Worm (Caenorhabditis elegans) whole organism, mixed stage, embryonic: Measurements from ENCODE around the gene C11E4.8.
A peak's percentile ranks its signal among the peaks of the same experiment; 100 is the strongest.

ENCODE experiments used
- M03D4.4 ChIP-seq: sonication (generic microtip); optimal IDR thresholded peaks from 2 replicates; lab custom pipeline; 2017; ENCODE audit warnings: mild to moderate bottlenecking, missing genetic modification characterization, missing compliant biosample characterization
- bed-3 ChIP-seq: fragments of 200-800 bp; sonication (Bioruptor generic); optimal IDR thresholded peaks from 3 replicates; lab custom pipeline; 2018; ENCODE audit warnings: mild to moderate bottlenecking, missing genetic modification characterization, moderate library complexity, missing compliant biosample characterization
- blmp-1 ChIP-seq: fragments of 150-350 bp; optimal IDR thresholded peaks from 2 replicates; lab custom pipeline; 2014; ENCODE audit warnings: missing biosample characterization, missing genetic modification characterization
- ceh-39 ChIP-seq: fragments of 150-350 bp; optimal IDR thresholded peaks from 2 replicates; lab custom pipeline; 2014; ENCODE audit warnings: missing biosample characterization, missing genetic modification characterization
- ceh-43 ChIP-seq: fragments of 200-800 bp; sonication (Bioruptor generic); optimal IDR thresholded peaks from 2 replicates; lab custom pipeline; 2018; ENCODE audit warnings: mild to moderate bottlenecking, missing genetic modification characterization, moderate library complexity, missing compliant biosample characterization
- ceh-83 ChIP-seq: fragments of 200-800 bp; sonication (Bioruptor generic); optimal IDR thresholded peaks from 2 replicates; lab custom pipeline; 2018; ENCODE audit warnings: mild to moderate bottlenecking, missing genetic modification characterization, missing compliant biosample characterization
- ces-1 ChIP-seq: fragments of 150-350 bp; optimal IDR thresholded peaks from 2 replicates; lab custom pipeline; 2014; ENCODE audit warnings: missing biosample characterization, missing genetic modification reagents, missing genetic modification characterization
- cnd-1 ChIP-seq: fragments of 200-800 bp; sonication (Bioruptor generic); optimal IDR thresholded peaks from 2 replicates; lab custom pipeline; 2018; ENCODE audit warnings: mild to moderate bottlenecking, missing genetic modification characterization, missing compliant biosample characterization
- drap-1 ChIP-seq: fragments of 200-800 bp; sonication (Bioruptor generic); optimal IDR thresholded peaks from 3 replicates; lab custom pipeline; 2018; ENCODE audit warnings: mild to moderate bottlenecking, missing genetic modification characterization, missing compliant biosample characterization
- elt-1 ChIP-seq: sonication (generic microtip); optimal IDR thresholded peaks from 2 replicates; lab custom pipeline; 2017; ENCODE audit warnings: missing genetic modification characterization, mild to moderate bottlenecking, missing compliant biosample characterization, antibody characterized with exemption, moderate library complexity, borderline replicate concordance; ENCODE audit not compliant: insufficient read depth
- elt-3 ChIP-seq: fragments of 150-350 bp; optimal IDR thresholded peaks from 2 replicates; lab custom pipeline; 2014; ENCODE audit warnings: missing biosample characterization, missing genetic modification characterization
- flh-1 ChIP-seq: fragments of 200-800 bp; sonication (Bioruptor generic); optimal IDR thresholded peaks from 2 replicates; lab custom pipeline; 2018; ENCODE audit warnings: mild to moderate bottlenecking, missing genetic modification characterization, moderate library complexity, missing compliant biosample characterization
- hlh-1 ChIP-seq: fragments of 150-350 bp; optimal IDR thresholded peaks from 2 replicates; lab custom pipeline; 2014; ENCODE audit warnings: missing biosample characterization, missing genetic modification reagents, missing genetic modification characterization
- lin-13 ChIP-seq: fragments of 150-350 bp; optimal IDR thresholded peaks from 2 replicates; lab custom pipeline; 2014; ENCODE audit warnings: missing biosample characterization, missing genetic modification characterization
- lsy-2 ChIP-seq: fragments of 150-350 bp; optimal IDR thresholded peaks from 2 replicates; lab custom pipeline; 2014; ENCODE audit warnings: missing biosample characterization, missing genetic modification characterization
- mab-5 ChIP-seq: fragments of 150-350 bp; optimal IDR thresholded peaks from 2 replicates; lab custom pipeline; 2014; ENCODE audit warnings: missing biosample characterization, missing genetic modification characterization
- mep-1 ChIP-seq: fragments of 150-350 bp; optimal IDR thresholded peaks from 2 replicates; lab custom pipeline; 2017; ENCODE audit warnings: missing biosample characterization, missing genetic modification reagents, missing genetic modification characterization, inconsistent platforms
- nhr-12 ChIP-seq: fragments of 150-350 bp; optimal IDR thresholded peaks from 2 replicates; lab custom pipeline; 2014; ENCODE audit warnings: missing biosample characterization, missing genetic modification characterization
- nhr-2 ChIP-seq: fragments of 150-350 bp; optimal IDR thresholded peaks from 2 replicates; lab custom pipeline; 2014; ENCODE audit warnings: missing biosample characterization, missing genetic modification characterization
- nhr-237 ChIP-seq: fragments of 150-350 bp; optimal IDR thresholded peaks from 2 replicates; lab custom pipeline; 2014; ENCODE audit warnings: missing biosample characterization, missing genetic modification characterization
- nhr-28 ChIP-seq: fragments of 150-350 bp; optimal IDR thresholded peaks from 2 replicates; lab custom pipeline; 2014; ENCODE audit warnings: missing biosample characterization, missing genetic modification characterization
- pha-4 ChIP-seq: fragments of 150-350 bp; optimal IDR thresholded peaks from 2 replicates; lab custom pipeline; 2018; ENCODE audit warnings: missing biosample characterization, missing genetic modification reagents, missing genetic modification characterization
- sem-2 ChIP-seq: fragments of 200-800 bp; sonication (Bioruptor generic); optimal IDR thresholded peaks from 2 replicates; lab custom pipeline; 2018; ENCODE audit warnings: mild to moderate bottlenecking, missing genetic modification characterization, missing compliant biosample characterization
- sptf-1 ChIP-seq: sonication (generic microtip); optimal IDR thresholded peaks from 2 replicates; lab custom pipeline; 2017; ENCODE audit warnings: mild to moderate bottlenecking, missing genetic modification characterization, moderate library complexity, missing compliant biosample characterization
- tbx-8 ChIP-seq: fragments of 200-800 bp; sonication (Bioruptor generic); optimal IDR thresholded peaks from 2 replicates; lab custom pipeline; 2018; ENCODE audit warnings: mild to moderate bottlenecking, missing genetic modification characterization, moderate library complexity, missing compliant biosample characterization
- unc-120 ChIP-seq: sonication (generic microtip); optimal IDR thresholded peaks from 2 replicates; lab custom pipeline; 2017; ENCODE audit warnings: missing genetic modification characterization, missing compliant biosample characterization; ENCODE audit not compliant: poor library complexity, severe bottlenecking
- unc-39 ChIP-seq: fragments of 150-350 bp; optimal IDR thresholded peaks from 2 replicates; lab custom pipeline; 2014; ENCODE audit warnings: missing biosample characterization, missing genetic modification characterization
- unc-62 ChIP-seq: fragments of 150-350 bp; optimal IDR thresholded peaks from 2 replicates; lab custom pipeline; 2014; ENCODE audit warnings: missing biosample characterization, missing genetic modification reagents, missing genetic modification characterization
- zip-8 ChIP-seq: fragments of 150-350 bp; optimal IDR thresholded peaks from 2 replicates; lab custom pipeline; 2014; ENCODE audit warnings: missing biosample characterization, missing genetic modification characterization
- ztf-11 ChIP-seq: fragments of 150-350 bp; optimal IDR thresholded peaks from 2 replicates; lab custom pipeline; 2014; ENCODE audit warnings: missing biosample characterization, missing genetic modification characterization

Gene C11E4.8

DNA sequence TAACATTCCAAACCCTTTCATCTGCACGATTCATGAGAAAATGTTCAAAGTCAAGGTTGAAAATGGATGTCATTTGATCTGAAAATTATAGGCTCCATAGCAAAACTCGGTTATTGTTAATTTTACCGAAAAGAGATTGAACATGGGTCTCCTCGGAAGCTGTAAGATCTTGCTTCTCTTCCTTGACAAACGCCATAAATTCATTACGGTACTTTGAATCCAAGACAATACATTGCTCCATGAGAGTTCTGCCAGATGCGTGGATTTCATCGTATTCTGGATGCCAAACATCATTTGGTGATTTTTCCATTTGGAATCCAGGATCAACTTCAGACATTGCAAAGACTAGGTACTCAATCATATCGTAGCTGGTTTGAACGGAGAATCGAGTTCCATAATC, 45.7 kb downstream of the C11E4.8 start:
- TF ChIP-seq pha-4 (tag; lab: Kevin White, UChicago) (no peak), lin-13 (tag; lab: Kevin White, UChicago) (no peak)

DNA sequence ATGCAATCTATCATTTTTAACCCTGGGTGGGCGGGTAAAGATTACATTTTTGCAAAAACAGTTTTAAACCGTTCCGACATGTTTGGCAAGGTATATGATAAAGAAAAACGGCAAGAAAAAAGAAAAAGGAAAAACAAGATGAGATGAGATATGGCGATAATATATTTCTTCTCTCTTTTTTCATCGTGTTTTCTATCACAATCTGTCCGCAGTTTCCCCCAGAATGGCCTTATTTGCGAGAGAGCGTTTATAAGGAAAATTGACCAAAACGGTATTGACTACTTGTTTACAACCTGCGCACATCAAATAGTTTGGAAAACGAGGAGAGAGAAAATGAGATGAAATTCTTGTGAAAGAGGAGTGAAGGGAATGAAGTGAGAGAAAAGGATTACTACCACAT, 47.2 kb downstream of the C11E4.8 start:
- no peak for TF ChIP-seq mep-1 (tag; lab: Kevin White, UChicago)
- TF ChIP-seq lin-13 (tag; lab: Kevin White, UChicago), result no peak
- TF ChIP-seq ceh-43, result no peak
- peak; percentile 38 for TF ChIP-seq ces-1
- TF ChIP-seq nhr-28, result no peak
- TF ChIP-seq elt-3 (tag; lab: Kevin White, UChicago), result no peak
- no peak for TF ChIP-seq cnd-1 (tag; lab: Kevin White, UChicago)
- no peak for TF ChIP-seq ztf-11 (tag; lab: Kevin White, UChicago)
- peak; percentile 79 for TF ChIP-seq elt-1 (tag; lab: Kevin White, UChicago)

DNA sequence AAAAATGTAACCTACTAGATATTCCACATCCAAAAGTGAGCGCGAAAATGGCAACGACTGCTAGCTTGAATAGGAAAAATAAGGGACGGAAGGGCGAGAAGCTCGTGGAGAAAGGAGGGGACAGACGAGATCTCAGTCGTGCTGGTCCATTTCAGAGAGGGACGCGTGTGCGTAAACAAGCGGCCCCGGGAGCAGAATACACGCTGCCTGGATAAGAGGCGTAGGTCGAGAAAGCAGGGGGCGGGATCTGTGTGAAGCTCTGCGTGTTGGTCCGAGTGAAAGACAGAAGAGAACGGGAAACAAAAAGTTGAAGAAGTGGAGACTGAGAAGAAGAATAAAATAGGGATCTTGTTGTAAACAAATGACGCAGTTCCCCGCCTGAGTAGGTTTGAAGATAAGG, 48.3 kb downstream of the C11E4.8 start, which contains the start of gene T14B1.1:
TSS of gene T14B1.1 (minus strand) at position 170 of the 400 bp plus-strand sequence.
- TF ChIP-seq blmp-1 (tag; lab: Kevin White, UChicago) (no peak), nhr-237 (tag; lab: Kevin White, UChicago) (no peak), hlh-1 (tag; lab: Kevin White, UChicago) (no peak), flh-1 (no peak), pha-4 (tag; lab: Kevin White, UChicago) (no peak), unc-39 (tag; lab: Kevin White, UChicago) (no peak), bed-3 (GFP tag; lab: Kevin White, UChicago) (no peak), sptf-1 (tag; lab: Kevin White, UChicago) (peak; percentile 55), unc-62 (peak; percentile 14), unc-120 (tag; lab: Kevin White, UChicago) (peak; percentile 33), sem-2 (GFP tag; lab: Kevin White, UChicago) (no peak), mab-5 (tag; lab: Kevin White, UChicago) (no peak), ceh-39 (tag; lab: Kevin White, UChicago) (no peak)

DNA sequence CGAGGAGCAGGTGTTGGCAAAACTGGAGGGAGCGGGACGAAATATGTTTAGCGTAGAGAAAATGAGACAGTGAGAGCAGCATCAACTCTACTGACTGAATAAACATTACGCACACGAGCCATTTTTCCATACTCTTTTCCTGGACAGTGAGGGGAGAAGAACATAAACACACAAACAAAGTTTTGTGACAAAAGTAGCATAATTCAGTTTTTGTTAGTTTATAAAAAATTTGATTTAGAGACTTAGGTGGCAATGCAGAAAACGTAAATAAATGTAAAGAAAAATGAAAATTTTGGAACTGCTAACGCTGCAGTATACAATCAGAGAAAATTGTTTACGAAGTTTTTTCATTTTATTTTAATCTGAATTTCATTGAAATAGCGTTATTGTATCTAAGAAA, 53.0 kb downstream of the C11E4.8 start:
- no peak for TF ChIP-seq nhr-28
- TF ChIP-seq nhr-12 (tag; lab: Kevin White, UChicago), result no peak
- TF ChIP-seq ceh-43, result no peak
- no peak for TF ChIP-seq ceh-39 (tag; lab: Kevin White, UChicago)
- no peak for TF ChIP-seq drap-1 (GFP tag; lab: Kevin White, UChicago)
- no peak for TF ChIP-seq unc-39 (tag; lab: Kevin White, UChicago)

DNA sequence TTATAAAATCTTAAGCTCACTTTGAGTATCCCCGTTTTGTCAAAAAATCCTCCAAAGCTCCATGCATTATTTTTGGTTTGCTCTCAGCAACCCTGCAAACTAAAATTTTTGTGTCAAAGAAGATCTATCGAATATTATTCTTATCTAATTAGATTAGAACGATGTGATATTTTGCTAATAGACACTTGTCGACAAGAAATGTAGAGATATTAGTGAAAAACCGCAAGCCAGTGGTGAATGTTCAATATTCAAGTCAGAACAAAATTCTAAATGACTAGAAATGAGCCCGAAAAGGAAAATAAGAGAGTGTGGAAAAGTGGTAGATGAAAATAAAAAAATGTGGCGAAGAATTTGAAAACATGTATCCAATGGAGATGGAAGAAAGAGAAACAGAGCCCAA, 54.6 kb downstream of the C11E4.8 start, which contains the start of gene C43C3.4:
TSS of gene C43C3.4 (minus strand) at position 101 of the 400 bp plus-strand sequence.
- no peak for TF ChIP-seq mab-5 (tag; lab: Kevin White, UChicago)
- no peak for TF ChIP-seq nhr-2 (tag; lab: Kevin White, UChicago)
- TF ChIP-seq tbx-8 (GFP tag; lab: Kevin White, UChicago), result no peak
- TF ChIP-seq bed-3 (GFP tag; lab: Kevin White, UChicago), result no peak
- no peak for TF ChIP-seq cnd-1 (tag; lab: Kevin White, UChicago)
- TF ChIP-seq nhr-12 (tag; lab: Kevin White, UChicago), result no peak
- TF ChIP-seq lsy-2 (tag; lab: Kevin White, UChicago), result no peak
- no peak for TF ChIP-seq flh-1
- TF ChIP-seq sem-2 (GFP tag; lab: Kevin White, UChicago), result no peak
- TF ChIP-seq unc-62, result no peak
- TF ChIP-seq ztf-11 (tag; lab: Kevin White, UChicago), result no peak
- TF ChIP-seq M03D4.4 (tag; lab: Kevin White, UChicago), result no peak
- no peak for TF ChIP-seq zip-8 (tag; lab: Kevin White, UChicago)
- no peak for TF ChIP-seq drap-1 (GFP tag; lab: Kevin White, UChicago)
- no peak for TF ChIP-seq pha-4 (tag; lab: Kevin White, UChicago)
- TF ChIP-seq ceh-83 (GFP tag; lab: Kevin White, UChicago), result no peak
- no peak for TF ChIP-seq sptf-1 (tag; lab: Kevin White, UChicago)
